Fruit fly (Drosophila melanogaster): ENCODE measurements around the gene CG15478.
A peak's percentile ranks its signal among the peaks of the same experiment; 100 is the strongest.

The CG15478 gene

DNA sequence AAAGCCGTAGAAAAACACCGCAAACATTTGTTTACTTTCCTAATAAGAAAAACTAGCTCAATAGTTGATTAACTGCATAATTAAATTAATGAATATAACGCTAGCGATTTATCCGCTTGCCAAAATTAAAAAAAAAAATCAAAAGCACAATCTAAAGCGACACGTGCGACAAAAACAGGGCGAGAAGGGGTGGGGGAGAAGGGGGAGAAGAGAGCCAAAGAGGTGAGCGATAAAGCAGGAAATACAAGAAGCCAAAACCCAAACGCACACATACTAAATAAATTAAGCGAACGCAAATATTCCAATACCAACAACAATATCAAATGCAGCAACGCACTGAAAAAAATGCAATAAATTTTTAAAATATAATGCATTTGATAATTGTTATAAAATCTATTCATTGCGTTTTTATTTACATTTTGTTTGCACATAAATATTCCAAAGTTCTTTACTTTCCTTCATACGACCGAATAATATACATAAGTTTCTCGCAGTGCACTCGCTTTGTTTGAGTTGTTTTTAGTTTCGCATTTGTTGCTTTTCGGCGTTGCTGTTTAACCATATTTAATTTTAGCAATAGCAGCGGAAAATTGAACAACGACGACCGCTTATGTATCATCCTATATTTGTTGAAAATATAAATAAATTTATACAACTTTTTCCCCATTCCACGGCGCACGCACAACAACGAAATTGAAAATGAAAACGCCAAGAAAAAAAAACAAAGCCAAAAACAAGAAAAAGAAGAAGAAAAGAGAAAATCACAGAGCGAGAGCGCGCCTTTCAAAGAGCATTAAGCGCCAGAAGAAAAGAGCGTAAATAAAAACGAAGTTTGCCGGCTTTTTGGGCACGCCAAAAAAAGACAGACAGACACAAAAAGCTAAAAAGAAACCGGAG is 19.5 kb downstream of the CG15478 start (continued):
- TF ChIP-seq CG13424 (tag; optimal IDR thresholded peaks at IDR 0.05) (peak; percentile 96), twi (tag; optimal IDR thresholded peaks at IDR 0.05) (peak; percentile 85), Nf-YC (tag; optimal IDR thresholded peaks at IDR 0.05) (peak; percentile 85), CG12391 (tag; optimal IDR thresholded peaks at IDR 0.05) (peak; percentile 97), shn (GFP tag; optimal IDR thresholded peaks at IDR 0.05) (peak; percentile 79), Ssrp (tag; optimal IDR thresholded peaks at IDR 0.05) (peak; percentile 95), stwl (tag; optimal IDR thresholded peaks at IDR 0.05) (no peak), h (optimal IDR thresholded peaks at IDR 0.05) (no peak), CG11398 (GFP tag; optimal IDR thresholded peaks at IDR 0.05) (peak; percentile 74), Lpt (GFP tag; optimal IDR thresholded peaks at IDR 0.05) (no peak), btn (GFP tag; optimal IDR thresholded peaks at IDR 0.05) (peak; percentile 78), CG8359 (GFP tag; optimal IDR thresholded peaks at IDR 0.05; ENCODE audit: borderline replicate concordance) (peak; percentile 86), fru (optimal IDR thresholded peaks at IDR 0.05) (no peak), CG6254 (GFP tag; optimal IDR thresholded peaks at IDR 0.05) (peak; percentile 89), NFAT (GFP tag; IDR thresholded peaks at IDR 0.05) (peak; percentile 93), ftz-f1 (GFP tag; optimal IDR thresholded peaks at IDR 0.05) (peak; percentile 6), Six4 (GFP tag; optimal IDR thresholded peaks at IDR 0.05) (peak; percentile 91), CG13123 (GFP tag; optimal IDR thresholded peaks at IDR 0.05) (peak; percentile 79), cas (GFP tag; IDR thresholded peaks at IDR 0.05) (peak; percentile 89), otp (GFP tag; IDR thresholded peaks at IDR 0.05) (peak; percentile 94), CG6272 (GFP tag; IDR thresholded peaks at IDR 0.05) (peak; percentile 91), NC2α (GFP tag; optimal IDR thresholded peaks at IDR 0.05) (peak; percentile 74), Side (GFP tag; optimal IDR thresholded peaks at IDR 0.05) (peak; percentile 77), BtbVII (GFP tag; optimal IDR thresholded peaks at IDR 0.05) (peak; percentile 94), Pdp1 (GFP tag; optimal IDR thresholded peaks at IDR 0.05) (peak; percentile 89 to 91), chinmo (GFP tag; IDR thresholded peaks at IDR 0.05; ENCODE audit: partially characterized antibody) (0 out of 4 replicates have a peak, but pooled peaks have one; percentile 19), TFAM (GFP tag; optimal IDR thresholded peaks at IDR 0.05) (peak; percentile 56), jumu (GFP tag; optimal IDR thresholded peaks at IDR 0.05) (peak; percentile 81), ro (GFP tag; IDR thresholded peaks at IDR 0.05) (peak; percentile 91), fd102C (GFP tag; optimal IDR thresholded peaks at IDR 0.05) (no peak), disco-r (GFP tag; optimal IDR thresholded peaks at IDR 0.05) (peak; percentile 88), danr (GFP tag; IDR thresholded peaks at IDR 0.05) (peak; percentile 90), pita (GFP tag; optimal IDR thresholded peaks at IDR 0.05) (no peak), dati (GFP tag; IDR thresholded peaks at IDR 0.05) (peak; percentile 76; the same call in 1 of the 2 replicates), grau (tag; optimal IDR thresholded peaks at IDR 0.05) (peak; percentile 96), her (GFP tag; optimal IDR thresholded peaks at IDR 0.05) (peak; percentile 73), gt (GFP tag; IDR thresholded peaks at IDR 0.05) (peak; percentile 63; the same call in 1 of the 2 replicates), zen2 (GFP tag; IDR thresholded peaks at IDR 0.05; ENCODE audit: partially characterized antibody) (no peak), fd3F (GFP tag; optimal IDR thresholded peaks at IDR 0.05) (peak; percentile 96), CG6813 (GFP tag; optimal IDR thresholded peaks at IDR 0.05) (peak; percentile 93), CG30403 (GFP tag; optimal IDR thresholded peaks at IDR 0.05) (peak; percentile 96), abd-A (tag; optimal IDR thresholded peaks at IDR 0.05) (peak; percentile 50), Atf-2 (GFP tag; optimal IDR thresholded peaks at IDR 0.05) (peak; percentile 79), vvl (GFP tag; IDR thresholded peaks at IDR 0.05) (peak; percentile 98), CG7372 (GFP tag; IDR thresholded peaks at IDR 0.05) (peak; percentile 94), unc-4 (GFP tag; IDR thresholded peaks at IDR 0.05; ENCODE audit: partially characterized antibody) (no peak), CG11247 (GFP tag; IDR thresholded peaks at IDR 0.05) (peak; percentile 94), crp (GFP tag; optimal IDR thresholded peaks at IDR 0.05) (peak in 1 of 2 experiments; percentile 65), Dp (GFP tag; optimal IDR thresholded peaks at IDR 0.05) (peak; percentile 13)

All from whole organism, embryonic.